Fruit fly (Drosophila melanogaster) whole organism, pupa: ENCODE data around the gene mirr.

Source experiments
- CG8301 ChIP-seq: fragments of 200-800 bp; sonication (Bioruptor generic); optimal IDR thresholded peaks from 2 replicates; lab custom pipeline; 2018; ENCODE audit warnings: missing biosample characterization, mild to moderate bottlenecking, missing genetic modification characterization
- Ets98B ChIP-seq: fragments of 200-800 bp; sonication (Bioruptor generic); IDR thresholded peaks from 2 replicates; pipeline ENCODE4 v1.3.6; 2022; ENCODE audit warnings: missing biosample characterization, missing genetic modification characterization
- Snoo ChIP-seq: fragments of 200-800 bp; sonication (Bioruptor generic); optimal IDR thresholded peaks from 3 replicates; lab custom pipeline; 2017; ENCODE audit warnings: missing biosample characterization, mild to moderate bottlenecking, missing genetic modification characterization, inconsistent platforms
- rn ChIP-seq: fragments of 200-800 bp; sonication (Bioruptor generic); IDR thresholded peaks from 2 replicates; pipeline ENCODE4 v1.3.6; 2022; ENCODE audit warnings: missing biosample characterization, missing genetic modification characterization

- TF ChIP-seq rn (GFP tag; lab: Robert Waterston, UW), result no peak
- TF ChIP-seq CG8301 (tag; lab: Kevin White, UChicago), result no peak
- TF ChIP-seq Ets98B (GFP tag; lab: Robert Waterston, UW), result no peak
- no peak for TF ChIP-seq Snoo (tag; lab: Kevin White, UChicago)
These were observed 23.2 kb downstream of the mirr start for dm6 chr3L:12716661-12717060.
